Worm (Caenorhabditis elegans): Measurements from ENCODE around the gene nhr-112.

- TF ChIP-seq ztf-1 (GFP tag; conservative IDR thresholded peaks at IDR 0.05) (no peak), mdl-1 (tag; optimal IDR thresholded peaks at IDR 0.05) (no peak), dmd-4 (tag; optimal IDR thresholded peaks at IDR 0.05) (no peak), nhr-11 (tag; optimal IDR thresholded peaks at IDR 0.05) (no peak)
Measured at ce11 chrV:16726915-16727314, 3.3 kb upstream of the nhr-112 start, which contains the start of gene T25E12.14.

Measured in whole organism, L2 larva.